Fruit fly (Drosophila melanogaster): ENCODE results near the gene if.

DNA sequence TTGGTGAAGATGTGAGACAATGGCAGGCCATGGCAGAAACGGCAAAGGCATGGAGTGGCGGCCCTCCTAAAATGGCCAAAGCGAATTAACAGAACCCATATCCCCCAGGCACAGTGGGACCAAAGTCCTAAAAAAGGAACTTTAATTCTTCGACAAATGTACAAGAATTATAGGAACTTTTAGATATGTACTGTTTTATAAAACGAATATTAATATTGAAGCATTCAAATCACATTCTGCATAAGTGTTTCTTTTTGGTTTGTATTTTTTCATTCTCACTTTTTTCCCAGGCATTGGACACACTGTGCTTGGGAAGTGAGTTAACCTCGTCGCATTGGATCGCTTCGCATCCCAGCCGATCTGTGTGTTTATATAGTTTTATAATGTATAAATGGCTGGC is 18.3 kb downstream of the if start:
- no peak for TF ChIP-seq psq (optimal IDR thresholded peaks at IDR 0.05)
- TF ChIP-seq Myc (optimal IDR thresholded peaks at IDR 0.05): no peak
- no peak for TF ChIP-seq h (optimal IDR thresholded peaks at IDR 0.05)
- TF ChIP-seq insv (optimal IDR thresholded peaks at IDR 0.05): no peak
